Fruit fly (Drosophila melanogaster) whole organism, embryonic: ENCODE data around the gene mst.

Experiments used
- CG10267 ChIP-seq: fragments of 200-800 bp; sonication (Bioruptor generic); optimal IDR thresholded peaks from 2 replicates; lab custom pipeline; 2018; ENCODE audit warnings: missing biosample characterization, mild to moderate bottlenecking, missing genetic modification characterization, moderate library complexity
- CG10565 ChIP-seq: fragments of 200-800 bp; sonication (Bioruptor generic); optimal IDR thresholded peaks from 3 replicates; lab custom pipeline; 2016; ENCODE audit warnings: missing biosample characterization, mild to moderate bottlenecking, missing genetic modification characterization
- CG11456 ChIP-seq: fragments of 200-800 bp; sonication (Bioruptor generic); IDR thresholded peaks from 3 replicates; pipeline ENCODE4 v1.3.6; 2022; ENCODE audit warnings: missing biosample characterization, missing genetic modification characterization
- CG12071 ChIP-seq: fragments of 200-800 bp; sonication (Bioruptor generic); optimal IDR thresholded peaks from 3 replicates; lab custom pipeline; 2018; ENCODE audit warnings: missing biosample characterization, mild to moderate bottlenecking, missing genetic modification characterization
- CG12769 ChIP-seq: fragments of 200-800 bp; sonication (Bioruptor generic); optimal IDR thresholded peaks from 2 replicates; lab custom pipeline; 2019; ENCODE audit warnings: missing biosample characterization, mild to moderate bottlenecking, missing genetic modification characterization, moderate library complexity
- CG13296 ChIP-seq: fragments of 200-800 bp; sonication (Bioruptor generic); optimal IDR thresholded peaks from 3 replicates; lab custom pipeline; 2018; ENCODE audit warnings: missing biosample characterization, mild to moderate bottlenecking, missing genetic modification characterization
- CG14014 ChIP-seq: fragments of 200-800 bp; sonication (Bioruptor generic); IDR thresholded peaks from 2 replicates; pipeline ENCODE4 v1.3.6; 2022; ENCODE audit warnings: missing biosample characterization, missing genetic modification characterization
- CG15011 ChIP-seq: fragments of 200-800 bp; sonication (Bioruptor generic); optimal IDR thresholded peaks from 3 replicates; lab custom pipeline; 2018; ENCODE audit warnings: missing biosample characterization, mild to moderate bottlenecking, missing genetic modification characterization
- CG17912 ChIP-seq: fragments of 200-800 bp; sonication (Bioruptor generic); optimal IDR thresholded peaks from 2 replicates; lab custom pipeline; 2018; ENCODE audit warnings: missing biosample characterization, mild to moderate bottlenecking, missing genetic modification characterization
- CG1792 ChIP-seq: fragments of 200-800 bp; sonication (Bioruptor generic); optimal IDR thresholded peaks from 2 replicates; lab custom pipeline; 2016; ENCODE audit warnings: missing biosample characterization, missing genetic modification characterization
- CG2712 ChIP-seq: fragments of 200-800 bp; optimal IDR thresholded peaks from 3 replicates; lab custom pipeline; 2019; ENCODE audit warnings: missing biosample characterization, mild to moderate bottlenecking, missing genetic modification characterization, moderate library complexity
- CG31224 ChIP-seq: fragments of 200-800 bp; sonication (Bioruptor generic); IDR thresholded peaks from 2 replicates; pipeline ENCODE4 v1.3.6; 2022; ENCODE audit warnings: missing biosample characterization, missing genetic modification characterization
- CG3281 ChIP-seq: fragments of 200-800 bp; sonication (Bioruptor generic); optimal IDR thresholded peaks from 3 replicates; lab custom pipeline; 2017; ENCODE audit warnings: missing biosample characterization, mild to moderate bottlenecking, missing genetic modification characterization
- CG34376 ChIP-seq: fragments of 200-800 bp; sonication (Bioruptor generic); optimal IDR thresholded peaks from 2 replicates; lab custom pipeline; 2018; ENCODE audit warnings: missing biosample characterization, mild to moderate bottlenecking, missing genetic modification characterization
- CG4360 ChIP-seq: fragments of 200-800 bp; sonication (Bioruptor generic); IDR thresholded peaks from 2 replicates; pipeline ENCODE4 v1.3.6; 2022; ENCODE audit warnings: missing biosample characterization, missing genetic modification characterization
- CG6254 ChIP-seq: fragments of 200-800 bp; sonication (Bioruptor generic); optimal IDR thresholded peaks from 3 replicates; lab custom pipeline; 2017; ENCODE audit warnings: mild to moderate bottlenecking, missing biosample characterization, missing genetic modification reagents, missing genetic modification characterization
- CG6689 ChIP-seq: fragments of 200-800 bp; sonication (Bioruptor generic); IDR thresholded peaks from 2 replicates; pipeline ENCODE4 v1.3.6; 2022; ENCODE audit warnings: missing biosample characterization, missing genetic modification characterization
- CG9797 ChIP-seq: fragments of 200-800 bp; sonication (Bioruptor generic); optimal IDR thresholded peaks from 3 replicates; lab custom pipeline; 2018; ENCODE audit warnings: missing biosample characterization, mild to moderate bottlenecking, missing genetic modification characterization
- Dll ChIP-seq: fragments of 200-800 bp; sonication (Bioruptor generic); IDR thresholded peaks from 4 replicates; pipeline ENCODE4 v1.3.6; 2022; ENCODE audit warnings: missing biosample characterization, missing genetic modification characterization; ENCODE audit not compliant: partially characterized antibody
- GATAe ChIP-seq: fragments of 200-800 bp; sonication (Bioruptor generic); conservative IDR thresholded peaks from 2 replicates; pipeline ENCODE4 v1.3.6; 2022; ENCODE audit warnings: missing biosample characterization, missing genetic modification characterization
- Jarid2 ChIP-seq: fragments of 200-800 bp; sonication (Bioruptor generic); optimal IDR thresholded peaks from 3 replicates; lab custom pipeline; 2017; ENCODE audit warnings: mild to moderate bottlenecking, missing biosample characterization, missing genetic modification reagents, missing genetic modification characterization
- Kr ChIP-seq: fragments of 200-800 bp; sonication (Bioruptor generic); optimal IDR thresholded peaks from 2 replicates; lab custom pipeline; 2017; ENCODE audit warnings: missing biosample characterization, mild to moderate bottlenecking, missing genetic modification characterization
- Lhr ChIP-seq: fragments of 200-800 bp; sonication (Bioruptor generic); optimal IDR thresholded peaks from 3 replicates; lab custom pipeline; 2017; ENCODE audit warnings: mild to moderate bottlenecking, missing biosample characterization, missing genetic modification reagents, missing genetic modification characterization
- Med ChIP-seq: fragments of 200-800 bp; sonication (Bioruptor generic); peaks from one replicate; lab custom pipeline; 2016; ENCODE audit warnings: missing biosample characterization, missing genetic modification characterization, mild to moderate bottlenecking, inconsistent platforms, moderate library complexity
- Neu2 ChIP-seq: fragments of 200-800 bp; sonication (Bioruptor generic); optimal IDR thresholded peaks from 3 replicates; lab custom pipeline; 2016; ENCODE audit warnings: missing biosample characterization, missing genetic modification characterization, borderline replicate concordance
- Nf-YA ChIP-seq: fragments of 200-800 bp; sonication (Bioruptor generic); IDR thresholded peaks from 2 replicates; pipeline ENCODE4 v1.3.6; 2022; ENCODE audit warnings: missing biosample characterization, missing genetic modification characterization
- Ptx1 ChIP-seq: fragments of 200-800 bp; sonication (Bioruptor generic); IDR thresholded peaks from 2 replicates; pipeline ENCODE4 v1.3.6; 2022; ENCODE audit warnings: missing biosample characterization, missing genetic modification characterization
- Ravus ChIP-seq: fragments of 200-800 bp; sonication (Bioruptor generic); IDR thresholded peaks from 2 replicates; pipeline ENCODE4 v1.3.6; 2022; ENCODE audit warnings: missing biosample characterization, missing genetic modification characterization
- Sin3A ChIP-seq: fragments of >200 bp; optimal IDR thresholded peaks from 2 replicates; lab custom pipeline; 2018
- Taf1 ChIP-seq: fragments of 200-800 bp; sonication (Bioruptor generic); IDR thresholded peaks from 2 replicates; pipeline ENCODE4 v1.3.6; 2022; ENCODE audit warnings: missing biosample characterization, missing genetic modification characterization
- ac ChIP-seq: fragments of 200-800 bp; sonication (Bioruptor generic); optimal IDR thresholded peaks from 3 replicates; lab custom pipeline; 2017; ENCODE audit warnings: missing biosample characterization, mild to moderate bottlenecking, missing genetic modification characterization
- amos ChIP-seq: fragments of 200-800 bp; sonication (Bioruptor generic); IDR thresholded peaks from 2 replicates; pipeline ENCODE4 v1.3.6; 2022; ENCODE audit warnings: missing biosample characterization, missing genetic modification characterization; ENCODE audit not compliant: partially characterized antibody
- ato ChIP-seq: fragments of 200-800 bp; sonication (Bioruptor generic); IDR thresholded peaks from 2 replicates; pipeline ENCODE4 v1.3.6; 2022; ENCODE audit warnings: missing biosample characterization, missing genetic modification characterization; ENCODE audit not compliant: partially characterized antibody
- crol ChIP-seq: fragments of 200-800 bp; sonication (Bioruptor generic); IDR thresholded peaks from 2 replicates; pipeline ENCODE4 v1.3.6; 2022; ENCODE audit warnings: missing biosample characterization, missing genetic modification characterization
- da ChIP-seq: fragments of 200-800 bp; sonication (Bioruptor generic); optimal IDR thresholded peaks from 2 replicates; lab custom pipeline; 2016; ENCODE audit warnings: missing biosample characterization, missing genetic modification characterization
- exex ChIP-seq: fragments of 200-800 bp; sonication (Bioruptor generic); optimal IDR thresholded peaks from 4 replicates; lab custom pipeline; 2018; ENCODE audit warnings: missing biosample characterization, mild to moderate bottlenecking, missing genetic modification characterization, moderate library complexity
- fd3F ChIP-seq: fragments of 200-800 bp; sonication (Bioruptor generic); optimal IDR thresholded peaks from 2 replicates; lab custom pipeline; 2018; ENCODE audit warnings: missing biosample characterization, mild to moderate bottlenecking, missing genetic modification characterization, moderate library complexity
- gcm ChIP-seq: fragments of 200-800 bp; sonication (Bioruptor generic); optimal IDR thresholded peaks from 2 replicates; lab custom pipeline; 2019; ENCODE audit warnings: missing biosample characterization, mild to moderate bottlenecking, missing genetic modification characterization, moderate library complexity
- hkb ChIP-seq, 2 experiments: fragments of 200-800 bp in 1 of 2; fragments of >200 bp in 1 of 2; sonication (Bioruptor generic) in 1 of 2; IDR thresholded peaks in 1 of 2; optimal IDR thresholded peaks in 1 of 2; 2 replicates each; pipeline versions ENCODE4 v1.3.6 to Lab custom; 2017 to 2022; ENCODE audit warnings: missing biosample characterization in 1 of 2, missing genetic modification characterization in 1 of 2
- kah ChIP-seq: fragments of 200-800 bp; sonication (Bioruptor generic); optimal IDR thresholded peaks from 2 replicates; lab custom pipeline; 2018; ENCODE audit warnings: missing biosample characterization, mild to moderate bottlenecking, missing genetic modification characterization
- kay ChIP-seq: fragments of 200-800 bp; sonication (Bioruptor generic); optimal IDR thresholded peaks from 2 replicates; lab custom pipeline; 2016; ENCODE audit warnings: missing biosample characterization, missing genetic modification characterization
- kni ChIP-seq: fragments of 200-800 bp; sonication (Bioruptor generic); optimal IDR thresholded peaks from 3 replicates; lab custom pipeline; 2017; ENCODE audit warnings: mild to moderate bottlenecking, missing biosample characterization, missing genetic modification reagents, missing genetic modification characterization
- p53 ChIP-seq: fragments of 200-800 bp; sonication (Bioruptor generic); optimal IDR thresholded peaks from 2 replicates; lab custom pipeline; 2016; ENCODE audit warnings: missing biosample characterization, missing genetic modification characterization
- pb ChIP-seq: fragments of 200-800 bp; sonication (Bioruptor generic); optimal IDR thresholded peaks from 3 replicates; lab custom pipeline; 2016; ENCODE audit warnings: missing biosample characterization, missing genetic modification characterization
- pho ChIP-seq: fragments of 200-800 bp; sonication (Bioruptor generic); optimal IDR thresholded peaks from 2 replicates; lab custom pipeline; 2016; ENCODE audit warnings: missing biosample characterization, missing genetic modification characterization
- run ChIP-seq: fragments of 200-800 bp; sonication (Bioruptor generic); optimal IDR thresholded peaks from 3 replicates; lab custom pipeline; 2018; ENCODE audit warnings: missing biosample characterization, mild to moderate bottlenecking, missing genetic modification characterization
- sug ChIP-seq: fragments of 200-800 bp; optimal IDR thresholded peaks from 2 replicates; lab custom pipeline; 2019; ENCODE audit warnings: missing biosample characterization, mild to moderate bottlenecking, missing genetic modification characterization, moderate library complexity
- tgo ChIP-seq: fragments of 200-800 bp; sonication (Bioruptor generic); IDR thresholded peaks from 3 replicates; pipeline ENCODE4 v1.3.6; 2022; ENCODE audit warnings: missing biosample characterization, missing genetic modification characterization
- vnd ChIP-seq: fragments of 200-800 bp; sonication (Bioruptor generic); IDR thresholded peaks from 3 replicates; pipeline ENCODE4 v1.3.6; 2022; ENCODE audit warnings: missing biosample characterization, missing genetic modification characterization; ENCODE audit not compliant: partially characterized antibody
- wor ChIP-seq: fragments of 200-800 bp; sonication (Bioruptor generic); IDR thresholded peaks from 2 replicates; pipeline ENCODE4 v1.3.6; 2022; ENCODE audit warnings: missing biosample characterization, missing genetic modification characterization

The mst gene

DNA sequence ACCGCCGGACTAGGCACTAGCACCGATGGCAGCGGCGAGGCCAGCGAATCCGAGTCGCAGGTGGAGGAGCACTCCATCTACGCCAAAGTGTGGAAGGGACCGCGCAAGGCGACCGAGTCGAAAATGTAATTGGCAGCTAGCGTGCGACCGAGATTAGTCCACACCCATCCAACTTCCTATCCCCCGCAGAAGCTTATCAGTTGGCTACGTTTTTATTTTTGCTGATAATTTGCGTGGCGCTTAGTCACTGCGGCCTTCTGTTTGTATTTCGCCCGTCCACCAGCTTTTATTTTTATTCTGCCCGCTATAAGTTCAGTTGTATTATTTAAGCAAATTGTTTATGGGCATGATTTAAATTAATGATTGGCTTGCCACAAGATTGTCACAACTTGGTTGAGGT, 35.2 kb upstream of the mst start:
- TF ChIP-seq kay (GFP tag; lab: Kevin White, UChicago) (no peak), vnd (no peak), CG34376 (GFP tag; lab: Kevin White, UChicago) (peak; percentile 29), da (GFP tag; lab: Kevin White, UChicago) (no peak), sug (tag; lab: Kevin White, UChicago) (peak; percentile 98), Jarid2 (GFP tag; lab: Kevin White, UChicago) (no peak), CG31224 (no peak), CG13296 (GFP tag; lab: Kevin White, UChicago) (no peak), Ravus (no peak), pho (GFP tag; lab: Kevin White, UChicago) (no peak), CG14014 (GFP tag; lab: Robert Waterston, UW) (no peak), Dll (GFP tag; lab: Robert Waterston, UW) (no peak), Taf1 (GFP tag; lab: Robert Waterston, UW) (no peak), fd3F (GFP tag; lab: Kevin White, UChicago) (no peak), exex (peak; percentile 71), CG12769 (tag; lab: Kevin White, UChicago) (no peak), Ptx1 (GFP tag; lab: Robert Waterston, UW) (no peak), ac (GFP tag; lab: Kevin White, UChicago) (no peak), GATAe (0 out of 2 replicates have a peak, but pooled peaks have one; percentile 21), pb (no peak), CG6254 (GFP tag; lab: Kevin White, UChicago) (no peak), tgo (GFP tag; lab: Robert Waterston, UW) (no peak), CG12071 (no peak), wor (GFP tag; lab: Robert Waterston, UW) (no peak), CG6689 (GFP tag; lab: Robert Waterston, UW) (no peak), CG17912 (no peak)

DNA sequence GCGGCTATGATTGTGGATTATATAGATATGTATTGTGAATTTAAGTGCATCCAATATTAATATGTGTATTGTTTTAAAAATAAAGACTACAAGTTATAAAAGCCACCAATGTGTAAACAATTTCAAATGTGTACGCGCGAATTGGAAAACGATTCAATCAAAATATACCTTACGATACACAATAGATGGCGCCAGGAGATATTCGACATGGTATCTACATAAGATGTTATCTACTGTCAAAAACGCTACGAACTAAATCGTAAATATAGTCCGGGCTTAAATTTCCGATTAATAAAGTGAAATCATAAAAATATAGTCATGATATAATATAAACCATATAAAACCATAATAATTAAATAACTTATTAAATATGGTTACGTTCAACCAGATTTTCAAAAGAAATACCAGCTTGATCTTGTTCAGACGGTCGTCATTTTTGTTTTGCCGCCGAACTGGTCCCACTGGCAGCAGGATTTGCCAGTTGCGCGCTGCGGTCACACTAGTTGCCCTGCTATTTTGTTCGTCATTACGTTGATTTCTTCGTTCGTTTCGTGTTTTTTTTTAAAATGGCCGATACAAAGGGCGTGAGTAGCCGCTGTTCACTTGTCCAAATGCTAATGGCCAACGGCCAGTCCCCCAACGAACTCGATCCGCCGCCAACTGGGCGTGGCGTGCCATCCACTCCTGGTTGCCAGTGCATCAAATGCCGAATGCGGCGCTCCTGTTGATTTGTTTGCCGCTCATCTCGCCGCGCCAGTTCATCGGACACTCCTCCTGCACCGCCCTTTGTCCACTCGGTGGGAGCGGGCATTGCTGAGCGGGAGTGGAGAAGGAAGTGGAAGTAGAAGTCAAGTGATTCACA, 30.7 kb upstream of the mst start, which contains the start of gene Septin1:
TSS of gene Septin1 (plus strand) at position 477 of the 862 bp plus-strand sequence.
- TF ChIP-seq CG1792 (GFP tag; lab: Kevin White, UChicago) (no peak), Sin3A (lab: Kevin White, UChicago) (peak; percentile 14), Med (GFP tag; lab: Kevin White, UChicago) (peak; percentile 9), CG3281 (GFP tag; lab: Kevin White, UChicago) (no peak), hkb (optimal IDR thresholded peaks at IDR 0.05; lab: Kevin White, UChicago) (peak; percentile 35), hkb (GFP tag; IDR thresholded peaks at IDR 0.05; lab: Robert Waterston, UW) (no peak), Neu2 (GFP tag; lab: Kevin White, UChicago) (no peak), kni (no peak), kah (GFP tag; lab: Kevin White, UChicago) (no peak), p53 (GFP tag; lab: Kevin White, UChicago) (no peak), Lhr (GFP tag; lab: Kevin White, UChicago) (peak; percentile 86), CG9797 (GFP tag; lab: Kevin White, UChicago) (peak; percentile 94), crol (GFP tag; lab: Robert Waterston, UW) (0 out of 2 replicates have a peak, but pooled peaks have one; percentile 35), CG15011 (no peak), Kr (GFP tag; lab: Kevin White, UChicago) (no peak), ato (no peak), Nf-YA (GFP tag; lab: Robert Waterston, UW) (no peak), amos (GFP tag; lab: Robert Waterston, UW) (peak; percentile 49; the same call in 1 of the 2 replicates), CG10565 (GFP tag; lab: Kevin White, UChicago) (no peak), CG10267 (tag; lab: Kevin White, UChicago) (peak; percentile 43), CG11456 (GFP tag; lab: Robert Waterston, UW) (no peak), run (no peak), gcm (GFP tag; lab: Kevin White, UChicago) (no peak), CG4360 (GFP tag; lab: Robert Waterston, UW) (no peak), CG2712 (peak; percentile 29)
